Worm (Caenorhabditis elegans) whole organism, L4/young adult: ENCODE results near the gene B0280.17.

Experiments used
- W03F9.2 ChIP-seq: fragments of 150-350 bp; optimal IDR thresholded peaks from 2 replicates; lab custom pipeline; 2014; ENCODE audit warnings: missing biosample characterization, missing genetic modification characterization
- dao-5 ChIP-seq: sonication (generic microtip); optimal IDR thresholded peaks from 2 replicates; lab custom pipeline; 2016; ENCODE audit warnings: missing genotype, missing genetic modification characterization, moderate library complexity, missing compliant biosample characterization
- him-1 ChIP-seq: sonication (generic microtip); optimal IDR thresholded peaks from 2 replicates; lab custom pipeline; 2016; ENCODE audit warnings: missing genotype, missing genetic modification reagents, missing genetic modification characterization, missing compliant biosample characterization

DNA sequence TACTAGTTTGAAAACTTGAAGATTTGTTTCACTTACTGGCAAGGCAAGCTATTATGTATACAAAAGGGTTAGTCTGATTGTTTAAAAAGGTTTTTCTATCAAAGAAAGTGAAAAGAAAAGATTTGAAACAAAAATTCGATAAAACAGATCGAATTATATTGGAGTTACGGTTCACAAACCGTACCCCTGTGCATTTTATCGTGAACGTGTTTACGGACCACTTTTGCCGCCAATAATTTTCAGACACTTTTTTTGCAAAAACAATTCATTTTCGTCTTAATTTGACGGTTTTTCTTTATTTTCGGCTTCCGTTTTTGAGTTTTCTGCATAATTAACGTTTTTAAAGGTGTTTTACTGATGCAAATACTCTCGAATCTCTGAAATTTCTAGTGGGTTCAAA is 29.4 kb upstream of the B0280.17 start:
- no peak for TF ChIP-seq W03F9.2 (tag; lab: Kevin White, UChicago)
- no peak for TF ChIP-seq him-1 (tag; lab: Kevin White, UChicago)
- no peak for TF ChIP-seq dao-5 (tag; lab: Kevin White, UChicago)
